Worm (Caenorhabditis elegans) whole organism, late embryonic: ENCODE data around the gene Y5H2B.3.

Experiments
- K02D7.2 ChIP-seq: sonication (generic microtip); optimal IDR thresholded peaks from 2 replicates; lab custom pipeline; 2017; ENCODE audit warnings: mild to moderate bottlenecking, missing genetic modification characterization, missing compliant biosample characterization
- ztf-16 ChIP-seq: sonication (generic microtip); optimal IDR thresholded peaks from 2 replicates; lab custom pipeline; 2017; ENCODE audit warnings: missing genetic modification characterization, missing compliant biosample characterization

ce11 chrV:2179214-2179613 is 8.9 kb upstream of the Y5H2B.3 start, which contains the start of gene cyp-33C1:
- TF ChIP-seq ztf-16 (tag; lab: Kevin White, UChicago) = no peak
- no peak for TF ChIP-seq K02D7.2 (tag; lab: Kevin White, UChicago)
